Worm (Caenorhabditis elegans) whole organism, L3 larva: ENCODE results near the gene C16C8.17.

ENCODE experiments used
- R02D3.7 ChIP-seq: fragments of 150-350 bp; optimal IDR thresholded peaks from 2 replicates; lab custom pipeline; 2014; ENCODE audit warnings: missing biosample characterization, missing genetic modification characterization
- ZK546.5 ChIP-seq: sonication (generic microtip); optimal IDR thresholded peaks from 2 replicates; lab custom pipeline; 2017; ENCODE audit warnings: missing biosample characterization, missing genetic modification characterization
- aly-2 ChIP-seq: fragments of 150-350 bp; optimal IDR thresholded peaks from 2 replicates; lab custom pipeline; 2014; ENCODE audit warnings: missing biosample characterization, missing genetic modification characterization
- ceh-16 ChIP-seq: sonication (generic microtip); optimal IDR thresholded peaks from 2 replicates; lab custom pipeline; 2017; ENCODE audit warnings: missing biosample characterization, missing genetic modification characterization
- ceh-28 ChIP-seq: fragments of 150-350 bp; optimal IDR thresholded peaks from 2 replicates; lab custom pipeline; 2014; ENCODE audit warnings: missing biosample characterization, missing genetic modification reagents, missing genetic modification characterization
- ceh-82 ChIP-seq: fragments of 150-350 bp; optimal IDR thresholded peaks from 2 replicates; lab custom pipeline; 2014; ENCODE audit warnings: missing biosample characterization, missing genetic modification characterization
- ceh-9 ChIP-seq: sonication (generic microtip); optimal IDR thresholded peaks from 2 replicates; lab custom pipeline; 2018; ENCODE audit warnings: missing biosample characterization, missing genetic modification characterization
- daf-12 ChIP-seq: fragments of 150-350 bp; optimal IDR thresholded peaks from 2 replicates; lab custom pipeline; 2014; ENCODE audit warnings: missing biosample characterization, missing genetic modification reagents, missing genetic modification characterization
- egl-27 ChIP-seq: sonication (generic microtip); optimal IDR thresholded peaks from 4 replicates; lab custom pipeline; 2017; ENCODE audit warnings: missing biosample characterization, missing genetic modification reagents, missing genetic modification characterization
- elt-1 ChIP-seq: fragments of 150-350 bp; optimal IDR thresholded peaks from 2 replicates; lab custom pipeline; 2014; ENCODE audit warnings: missing biosample characterization, missing genetic modification characterization
- elt-3 ChIP-seq, 3 experiments: fragments of 150-350 bp in 1 of 3; sonication (generic microtip) in 2 of 3; optimal IDR thresholded peaks; 2 replicates in 2 of 3; 4 replicates in 1 of 3; lab custom pipeline; 2014 to 2017; ENCODE audit warnings: missing biosample characterization in 3 of 3, missing genetic modification characterization in 3 of 3
- eor-1 ChIP-seq, 2 experiments: fragments of 150-350 bp; optimal IDR thresholded peaks; 2 replicates each; lab custom pipeline; 2014 to 2018; ENCODE audit warnings: missing biosample characterization in 2 of 2, missing genetic modification characterization in 2 of 2
- fkh-10 ChIP-seq: sonication (generic microtip); optimal IDR thresholded peaks from 2 replicates; lab custom pipeline; 2017; ENCODE audit warnings: missing biosample characterization, missing genetic modification reagents, missing genetic modification characterization
- fkh-2 ChIP-seq: fragments of 150-350 bp; optimal IDR thresholded peaks from 2 replicates; lab custom pipeline; 2014; ENCODE audit warnings: missing biosample characterization, missing genetic modification reagents, missing genetic modification characterization
- fos-1 ChIP-seq: fragments of 150-350 bp; optimal IDR thresholded peaks from 2 replicates; lab custom pipeline; 2014; ENCODE audit warnings: missing biosample characterization, missing genetic modification characterization
- hmg-11 ChIP-seq: sonication (generic microtip); optimal IDR thresholded peaks from 2 replicates; lab custom pipeline; 2016; ENCODE audit warnings: missing genetic modification characterization, missing compliant biosample characterization
- jun-1 ChIP-seq: fragments of 150-350 bp; optimal IDR thresholded peaks from 2 replicates; lab custom pipeline; 2014; ENCODE audit warnings: missing biosample characterization, missing genetic modification reagents, missing genetic modification characterization
- lin-39 ChIP-seq: fragments of 150-350 bp; optimal IDR thresholded peaks from 2 replicates; lab custom pipeline; 2018; ENCODE audit warnings: missing biosample characterization, missing genetic modification reagents, missing genetic modification characterization
- lsy-12 ChIP-seq: sonication (generic microtip); optimal IDR thresholded peaks from 2 replicates; lab custom pipeline; 2016; ENCODE audit warnings: mild to moderate bottlenecking, missing genetic modification characterization, missing compliant biosample characterization
- nfya-1 ChIP-seq: sonication (generic microtip); optimal IDR thresholded peaks from 2 replicates; lab custom pipeline; 2017; ENCODE audit warnings: missing genetic modification characterization, mild to moderate bottlenecking, missing compliant biosample characterization, antibody characterized with exemption, moderate library complexity; ENCODE audit not compliant: insufficient read depth
- nhr-12 ChIP-seq: fragments of 150-350 bp; optimal IDR thresholded peaks from 2 replicates; lab custom pipeline; 2014; ENCODE audit warnings: missing biosample characterization, missing genetic modification characterization
- nhr-23 ChIP-seq: fragments of 150-350 bp; optimal IDR thresholded peaks from 2 replicates; lab custom pipeline; 2014; ENCODE audit warnings: missing biosample characterization, missing genetic modification reagents, missing genetic modification characterization
- nhr-25 ChIP-seq: sonication (generic microtip); optimal IDR thresholded peaks from 2 replicates; lab custom pipeline; 2017; ENCODE audit warnings: missing biosample characterization, missing genetic modification characterization
- nhr-67 ChIP-seq: fragments of 150-350 bp; optimal IDR thresholded peaks from 2 replicates; lab custom pipeline; 2014; ENCODE audit warnings: missing biosample characterization, missing genetic modification characterization
- nhr-76 ChIP-seq: fragments of 150-350 bp; sonication (generic microtip); optimal IDR thresholded peaks from 5 replicates; lab custom pipeline; 2014; ENCODE audit warnings: missing biosample characterization, missing genetic modification characterization
- nhr-77 ChIP-seq: fragments of 150-350 bp; optimal IDR thresholded peaks from 2 replicates; lab custom pipeline; 2014; ENCODE audit warnings: missing biosample characterization, missing genetic modification characterization
- pha-4 ChIP-seq: fragments of 150-350 bp; optimal IDR thresholded peaks from 2 replicates; lab custom pipeline; 2014; ENCODE audit warnings: missing biosample characterization, missing genetic modification reagents, missing genetic modification characterization
- pqm-1 ChIP-seq: fragments of 150-350 bp; optimal IDR thresholded peaks from 2 replicates; lab custom pipeline; 2017; ENCODE audit warnings: missing biosample characterization, missing genetic modification characterization, inconsistent platforms
- skn-1 ChIP-seq: fragments of 150-350 bp; optimal IDR thresholded peaks from 2 replicates; lab custom pipeline; 2014; ENCODE audit warnings: missing biosample characterization, missing genetic modification characterization
- snpc-4 ChIP-seq: fragments of 150-350 bp; optimal IDR thresholded peaks from 2 replicates; lab custom pipeline; 2014; ENCODE audit warnings: missing biosample characterization, missing genetic modification characterization
- unc-62 ChIP-seq: fragments of 150-350 bp; sonication (generic microtip); optimal IDR thresholded peaks from 4 replicates; lab custom pipeline; 2014; ENCODE audit warnings: missing biosample characterization, missing genetic modification reagents, missing genetic modification characterization
- zag-1 ChIP-seq: fragments of 150-350 bp; optimal IDR thresholded peaks from 2 replicates; lab custom pipeline; 2014; ENCODE audit warnings: missing biosample characterization, missing genetic modification characterization
- ztf-11 ChIP-seq: fragments of 150-350 bp; optimal IDR thresholded peaks from 2 replicates; lab custom pipeline; 2014; ENCODE audit warnings: missing biosample characterization, missing genetic modification characterization
- ztf-4 ChIP-seq: fragments of 150-350 bp; optimal IDR thresholded peaks from 2 replicates; lab custom pipeline; 2014; ENCODE audit warnings: missing biosample characterization, missing genetic modification characterization

C16C8.17 gene

DNA sequence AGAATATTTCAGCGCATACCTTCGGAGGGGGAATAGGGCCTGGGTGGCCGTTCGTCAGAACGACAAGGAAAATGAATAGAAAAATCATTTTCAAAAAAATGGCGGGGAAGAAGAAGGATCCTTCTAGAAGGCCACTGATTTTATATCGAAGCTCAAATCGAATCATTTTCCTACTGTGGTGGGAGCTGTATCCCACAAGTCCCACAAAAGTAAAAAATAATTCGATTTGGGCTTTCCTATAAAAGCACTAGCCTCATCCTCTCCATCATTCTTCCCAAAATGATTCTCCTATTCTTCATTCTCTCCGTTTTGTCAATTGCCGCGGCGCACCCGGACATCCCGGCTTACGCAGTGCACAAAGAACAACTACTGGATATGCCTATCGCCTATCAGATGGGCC lies 17.6 kb downstream of the C16C8.17 start, which contains the start of the genes C16C8.26 and C16C8.19:
TSS of gene C16C8.26 (minus strand) at position 101 of the 400 bp plus-strand sequence.
TSS of gene C16C8.19 (plus strand) at position 279 of the 400 bp plus-strand sequence.
- TF ChIP-seq ztf-4 (tag; lab: Kevin White, UChicago), result no peak
- no peak for TF ChIP-seq ceh-9
- TF ChIP-seq pha-4 (tag; lab: Kevin White, UChicago), result no peak
- TF ChIP-seq ZK546.5 (tag; lab: Kevin White, UChicago), result no peak
- TF ChIP-seq, all 47 proteins: peak for 0

DNA sequence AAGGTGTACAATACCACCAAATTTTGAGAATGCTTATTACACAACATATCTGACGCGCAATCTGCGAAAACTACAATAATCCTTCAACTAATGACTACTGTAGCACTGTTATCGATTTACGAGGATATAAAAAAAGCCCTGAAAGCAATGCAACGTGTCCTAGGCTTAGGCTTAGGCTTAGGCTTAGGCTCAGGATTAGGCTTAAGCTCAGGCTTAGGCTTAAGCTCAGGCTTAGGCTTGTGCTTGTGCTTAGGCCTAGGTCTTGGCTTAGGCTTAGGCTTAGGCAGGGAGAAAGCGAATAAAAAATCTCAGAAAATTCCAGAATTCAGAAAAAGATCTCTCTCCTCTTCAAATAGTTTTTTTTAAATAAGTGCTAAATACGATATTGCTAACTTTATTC lies 18.6 kb downstream of the C16C8.17 start:
- TF ChIP-seq ZK546.5 (tag; lab: Kevin White, UChicago) (no peak), lsy-12 (tag; lab: Kevin White, UChicago) (no peak), unc-62 (GFP tag; lab: Kevin White, UChicago) (no peak), nhr-76 (tag; lab: Kevin White, UChicago) (no peak), egl-27 (no peak), ceh-82 (tag; lab: Kevin White, UChicago) (no peak), ztf-11 (no peak), eor-1 (tag; optimal IDR thresholded peaks at IDR 0.05; lab: Kevin White, UChicago) (no peak), pha-4 (tag; lab: Kevin White, UChicago) (no peak)

- TF ChIP-seq pha-4 (tag; lab: Kevin White, UChicago), result no peak
- TF ChIP-seq ceh-28, result no peak
- TF ChIP-seq fkh-10 (GFP tag; lab: Kevin White, UChicago), result no peak
- TF ChIP-seq hmg-11 (tag; lab: Kevin White, UChicago), result no peak
- TF ChIP-seq elt-1 (tag; lab: Kevin White, UChicago), result no peak
- TF ChIP-seq aly-2 (tag; lab: Kevin White, UChicago), result no peak
- no peak for TF ChIP-seq nfya-1
- TF ChIP-seq fos-1 (tag; lab: Kevin White, UChicago), result no peak
- no peak for TF ChIP-seq pqm-1 (tag; lab: Kevin White, UChicago)
- no peak for TF ChIP-seq elt-3 (tag; optimal IDR thresholded peaks at IDR 0.05; lab: Kevin White, UChicago)
- TF ChIP-seq R02D3.7, result no peak
- no peak for TF ChIP-seq ceh-16 (tag; lab: Kevin White, UChicago)
- TF ChIP-seq nhr-76 (tag; lab: Kevin White, UChicago), result no peak
- no peak for TF ChIP-seq jun-1 (tag; lab: Kevin White, UChicago)
- TF ChIP-seq lsy-12 (tag; lab: Kevin White, UChicago), result no peak
- TF ChIP-seq ztf-11, result no peak
- no peak for TF ChIP-seq snpc-4 (tag; lab: Kevin White, UChicago)
- TF ChIP-seq nhr-12 (tag; lab: Kevin White, UChicago), result no peak
- no peak for TF ChIP-seq lin-39
Observed at ce11 chrII:3460048-3460447, 19.4 kb downstream of the C16C8.17 start, which contains the start of gene C16C8.7. Gene C16C8.7, minus strand, starts transcription at chrII:3460148.

- TF ChIP-seq aly-2 (tag; lab: Kevin White, UChicago) (no peak), ZK546.5 (tag; lab: Kevin White, UChicago) (no peak), jun-1 (tag; lab: Kevin White, UChicago) (no peak), R02D3.7 (no peak), nhr-67 (tag; lab: Kevin White, UChicago) (no peak), fkh-10 (GFP tag; lab: Kevin White, UChicago) (no peak), ceh-16 (tag; lab: Kevin White, UChicago) (no peak), daf-12 (tag; lab: Kevin White, UChicago) (no peak), skn-1 (tag; lab: Kevin White, UChicago) (no peak), ztf-4 (tag; lab: Kevin White, UChicago) (no peak)
Observed at ce11 chrII:3461586-3461985, 21.0 kb downstream of the C16C8.17 start, which contains the start of gene C16C8.8. Gene C16C8.8, minus strand, starts transcription at chrII:3461686.

ce11 chrII:3463097-3463496 lies 22.5 kb downstream of the C16C8.17 start, which contains the start of gene C16C8.9:
Gene C16C8.9, minus strand, starts transcription at chrII:3463197.
- TF ChIP-seq unc-62 (GFP tag; lab: Kevin White, UChicago) (no peak), pqm-1 (tag; lab: Kevin White, UChicago) (no peak), elt-3 (tag; optimal IDR thresholded peaks at IDR 0.05; lab: Kevin White, UChicago) (no peak), skn-1 (tag; lab: Kevin White, UChicago) (no peak), nhr-76 (tag; lab: Kevin White, UChicago) (no peak), ztf-11 (no peak), fkh-2 (no peak), nhr-25 (no peak), nfya-1 (no peak), zag-1 (tag; lab: Kevin White, UChicago) (no peak), ceh-16 (tag; lab: Kevin White, UChicago) (no peak), nhr-77 (tag; lab: Kevin White, UChicago) (no peak), hmg-11 (tag; lab: Kevin White, UChicago) (no peak), ztf-4 (tag; lab: Kevin White, UChicago) (no peak), ceh-82 (tag; lab: Kevin White, UChicago) (no peak), elt-1 (tag; lab: Kevin White, UChicago) (no peak), nhr-23 (tag; lab: Kevin White, UChicago) (no peak), daf-12 (tag; lab: Kevin White, UChicago) (no peak), lsy-12 (tag; lab: Kevin White, UChicago) (no peak)
